Worm (Caenorhabditis elegans): ENCODE data around the gene Y17G9B.4.

The Y17G9B.4 gene

ce11 chrIV:4744167-4744566 is 7.8 kb upstream of the Y17G9B.4 start, which contains the start of gene hoe-1 (continued):
- TF ChIP-seq ztf-22 (GFP tag; optimal IDR thresholded peaks at IDR 0.05) (no peak), C17E4.6 (GFP tag; IDR thresholded peaks at IDR 0.05) (no peak), atf-7 (tag; optimal IDR thresholded peaks at IDR 0.05) (no peak), aptf-3 (GFP tag; IDR thresholded peaks at IDR 0.05) (no peak), ztf-3 (GFP tag; optimal IDR thresholded peaks at IDR 0.05) (no peak), nhr-120 (GFP tag; IDR thresholded peaks at IDR 0.05) (no peak), let-607 (tag; optimal IDR thresholded peaks at IDR 0.05) (no peak), F10E7.11 (tag; optimal IDR thresholded peaks at IDR 0.05) (no peak), attf-6 (GFP tag; IDR thresholded peaks at IDR 0.05) (peak; percentile 8; the same call in 1 of the 2 replicates), nfya-1 (tag; optimal IDR thresholded peaks at IDR 0.05; ENCODE audit: borderline replicate concordance, insufficient read depth) (no peak), lin-26 (GFP tag; IDR thresholded peaks at IDR 0.05) (0 out of 2 replicates have a peak, but pooled peaks have one; percentile 48), repo-1 (tag; optimal IDR thresholded peaks at IDR 0.05) (no peak), tbp1 (GFP tag; optimal IDR thresholded peaks at IDR 0.05) (no peak), B0019.2 (GFP tag; conservative IDR thresholded peaks at IDR 0.05) (no peak), attf-3 (GFP tag; conservative IDR thresholded peaks at IDR 0.05) (no peak), sdz-38 (tag; optimal IDR thresholded peaks at IDR 0.05) (no peak)

ce11 chrIV:4745422-4745821 is 6.5 kb upstream of the Y17G9B.4 start, which contains the start of gene timm-17B.1:
timm-17B.1 (minus strand) TSS chrIV:4745492.
- TF ChIP-seq ztf-22 (GFP tag; optimal IDR thresholded peaks at IDR 0.05) (no peak), lin-40 (tag; optimal IDR thresholded peaks at IDR 0.05) (peak; percentile 67), lin-26 (GFP tag; IDR thresholded peaks at IDR 0.05) (no peak), bed-1 (GFP tag; IDR thresholded peaks at IDR 0.05) (no peak), ceh-58 (GFP tag; IDR thresholded peaks at IDR 0.05) (no peak), nhr-179 (tag; optimal IDR thresholded peaks at IDR 0.05) (no peak), madf-8 (GFP tag; conservative IDR thresholded peaks at IDR 0.05) (peak; percentile 10; the same call in 1 of the 2 replicates), mxl-1 (tag; optimal IDR thresholded peaks at IDR 0.05) (no peak), him-1 (tag; optimal IDR thresholded peaks at IDR 0.05) (peak; percentile 51), mcd-1 (GFP tag; IDR thresholded peaks at IDR 0.05) (peak; percentile 88), ztf-26 (tag; optimal IDR thresholded peaks at IDR 0.05) (no peak), hmg-20 (GFP tag; IDR thresholded peaks at IDR 0.05) (peak; percentile 34; the same call in 1 of the 2 replicates), somi-1 (GFP tag; optimal IDR thresholded peaks at IDR 0.05) (no peak), madf-6 (GFP tag; IDR thresholded peaks at IDR 0.05) (peak; percentile 30; the same call in 1 of the 2 replicates), F39B2.1 (GFP tag; IDR thresholded peaks at IDR 0.05) (no peak), Y56A3A.18 (GFP tag; IDR thresholded peaks at IDR 0.05) (peak; percentile 29; the same call in 1 of the 2 replicates), let-607 (tag; optimal IDR thresholded peaks at IDR 0.05) (peak in 1 of 2 experiments; percentile 14), attf-6 (GFP tag; IDR thresholded peaks at IDR 0.05) (no peak), lin-35 (GFP tag; optimal IDR thresholded peaks at IDR 0.05) (peak in 1 of 3 experiments; percentile 66), ccch-3 (GFP tag; optimal IDR thresholded peaks at IDR 0.05) (no peak), sdz-38 (tag; optimal IDR thresholded peaks at IDR 0.05) (no peak), zfh-2 (GFP tag; conservative IDR thresholded peaks at IDR 0.05) (no peak), lin-54 (GFP tag; optimal IDR thresholded peaks at IDR 0.05) (peak; percentile 67), K11D2.4 (GFP tag; IDR thresholded peaks at IDR 0.05) (no peak), hmg-1.2 (GFP tag; IDR thresholded peaks at IDR 0.05) (peak; percentile 41), cebp-1 (GFP tag; IDR thresholded peaks at IDR 0.05) (no peak), cebp-1 (tag; optimal IDR thresholded peaks at IDR 0.05) (peak; percentile 62), Y53F4B.3 (GFP tag; IDR thresholded peaks at IDR 0.05) (no peak), attf-5 (GFP tag; optimal IDR thresholded peaks at IDR 0.05) (peak; percentile 17), rcor-1 (GFP tag; IDR thresholded peaks at IDR 0.05) (peak; percentile 63; the same call in 1 of the 2 replicates), snpc-3.4 (tag; optimal IDR thresholded peaks at IDR 0.05) (peak; percentile 19), nfyb-1 (GFP tag; IDR thresholded peaks at IDR 0.05) (0 out of 2 replicates have a peak, but pooled peaks have one; percentile 68), nhr-80 (tag; optimal IDR thresholded peaks at IDR 0.05) (peak; percentile 8), ekl-4 (GFP tag; IDR thresholded peaks at IDR 0.05) (0 out of 2 replicates have a peak, but pooled peaks have one; percentile 58), lsy-27 (tag; optimal IDR thresholded peaks at IDR 0.05; ENCODE audit: borderline replicate concordance, insufficient read depth) (no peak), pbrm-1 (GFP tag; IDR thresholded peaks at IDR 0.05) (peak; percentile 58; the same call in 1 of the 2 replicates)

Measured in whole organism, young adult.